Worm (Caenorhabditis elegans) whole organism, L4 larva: ENCODE results near the gene C34D1.4.

Experiments
- D1046.2 ChIP-seq: fragments of 200-800 bp; sonication (Bioruptor generic); IDR thresholded peaks from 2 replicates; pipeline ENCODE4 v1.3.6; 2022; ENCODE audit warnings: missing genetic modification characterization, missing compliant biosample characterization
- F44E2.7 ChIP-seq: fragments of 200-800 bp; sonication (Bioruptor generic); IDR thresholded peaks from 2 replicates; pipeline ENCODE4 v2.1.2; 2022; ENCODE audit warnings: missing genetic modification characterization, missing compliant biosample characterization
- F49E8.2 ChIP-seq: sonication (generic microtip); optimal IDR thresholded peaks from 2 replicates; lab custom pipeline; 2016; ENCODE audit warnings: missing compliant biosample characterization, mild to moderate bottlenecking, missing genetic modification characterization, borderline replicate concordance
- R02D3.7 ChIP-seq: fragments of 150-350 bp; sonication (generic microtip); optimal IDR thresholded peaks from 3 replicates; lab custom pipeline; 2014; ENCODE audit warnings: missing biosample characterization, missing genetic modification characterization
- T20F7.1 ChIP-seq: fragments of 200-800 bp; sonication (Bioruptor generic); optimal IDR thresholded peaks from 2 replicates; lab custom pipeline; 2018; ENCODE audit warnings: mild to moderate bottlenecking, missing genetic modification characterization, missing compliant biosample characterization
- Y105C5A.15 ChIP-seq: fragments of 200-800 bp; sonication (Bioruptor generic); IDR thresholded peaks from 2 replicates; pipeline ENCODE4 v1.3.6; 2022; ENCODE audit warnings: missing genetic modification characterization, missing compliant biosample characterization
- Y48G9A.11 ChIP-seq: fragments of 200-800 bp; sonication (Bioruptor generic); IDR thresholded peaks from 2 replicates; pipeline ENCODE4 v1.3.6; 2022; ENCODE audit warnings: missing genetic modification reagents, missing genetic modification characterization, missing compliant biosample characterization
- Y5F2A.4 ChIP-seq: fragments of 200-800 bp; sonication (Bioruptor generic); optimal IDR thresholded peaks from 2 replicates; lab custom pipeline; 2018; ENCODE audit warnings: mild to moderate bottlenecking, missing genetic modification characterization, missing compliant biosample characterization
- Y75B8A.6 ChIP-seq: fragments of 200-800 bp; sonication (Bioruptor generic); IDR thresholded peaks from 2 replicates; pipeline ENCODE4 v1.3.6; 2022; ENCODE audit warnings: missing genetic modification reagents, missing genetic modification characterization, missing compliant biosample characterization
- aly-2 ChIP-seq: sonication (generic microtip); optimal IDR thresholded peaks from 2 replicates; lab custom pipeline; 2018; ENCODE audit warnings: missing biosample characterization, missing genetic modification characterization
- ama-1 ChIP-seq: fragments of 150-350 bp; optimal IDR thresholded peaks from 2 replicates; lab custom pipeline; 2014; ENCODE audit warnings: inconsistent platforms, mixed read lengths
- arid-1 ChIP-seq: fragments of 200-800 bp; sonication (Bioruptor generic); conservative IDR thresholded peaks from 2 replicates; pipeline ENCODE4 v1.3.6; 2022; ENCODE audit warnings: missing genetic modification reagents, missing genetic modification characterization, missing compliant biosample characterization
- attf-4 ChIP-seq: sonication (generic microtip); optimal IDR thresholded peaks from 3 replicates; lab custom pipeline; 2017; ENCODE audit warnings: missing biosample characterization, missing genetic modification characterization
- ceh-82 ChIP-seq: sonication (generic microtip); optimal IDR thresholded peaks from 2 replicates; lab custom pipeline; 2017; ENCODE audit warnings: missing biosample characterization, missing genetic modification characterization
- ces-1 ChIP-seq: fragments of 150-350 bp; sonication (generic microtip); optimal IDR thresholded peaks from 4 replicates; lab custom pipeline; 2014; ENCODE audit warnings: missing biosample characterization, missing genetic modification reagents, missing genetic modification characterization
- ctbp-1 ChIP-seq: fragments of 200-800 bp; sonication (Bioruptor generic); IDR thresholded peaks from 2 replicates; pipeline ENCODE4 v1.3.6; 2022; ENCODE audit warnings: missing genetic modification reagents, missing genetic modification characterization, missing compliant biosample characterization
- daf-19 ChIP-seq: fragments of 200-800 bp; sonication (Bioruptor generic); conservative IDR thresholded peaks from 2 replicates; pipeline ENCODE4 v1.3.6; 2022; ENCODE audit warnings: missing genetic modification characterization, missing compliant biosample characterization
- dmd-8 ChIP-seq: fragments of 200-800 bp; sonication (Bioruptor generic); IDR thresholded peaks from 2 replicates; pipeline ENCODE4 v1.3.6; 2022; ENCODE audit warnings: missing genetic modification characterization, missing compliant biosample characterization
- dve-1 ChIP-seq: sonication (generic microtip); optimal IDR thresholded peaks from 2 replicates; lab custom pipeline; 2017; ENCODE audit warnings: antibody characterized with exemption, mild to moderate bottlenecking, missing genetic modification characterization, missing compliant biosample characterization; ENCODE audit not compliant: insufficient read depth
- fkh-10 ChIP-seq: fragments of 150-350 bp; optimal IDR thresholded peaks from 2 replicates; lab custom pipeline; 2014; ENCODE audit warnings: missing biosample characterization, missing genetic modification reagents, missing genetic modification characterization
- fos-1 ChIP-seq: fragments of 150-350 bp; optimal IDR thresholded peaks from 2 replicates; lab custom pipeline; 2014; ENCODE audit warnings: missing biosample characterization, missing genetic modification characterization
- gei-8 ChIP-seq: fragments of 200-800 bp; sonication (Bioruptor generic); optimal IDR thresholded peaks from 2 replicates; lab custom pipeline; 2018; ENCODE audit warnings: mild to moderate bottlenecking, missing genetic modification characterization, missing compliant biosample characterization
- hif-1 ChIP-seq, 2 experiments: sonication (generic microtip); optimal IDR thresholded peaks; 2 replicates each; lab custom pipeline; 2016 to 2017; ENCODE audit warnings: missing compliant biosample characterization in 2 of 2, missing genetic modification characterization in 2 of 2, missing genetic modification reagents in 2 of 2, missing genotype in 2 of 2, mild to moderate bottlenecking in 1 of 2
- lim-7 ChIP-seq: fragments of 200-800 bp; sonication (Bioruptor generic); IDR thresholded peaks from 2 replicates; pipeline ENCODE4 v1.3.6; 2022; ENCODE audit warnings: missing genetic modification characterization, missing compliant biosample characterization
- lin-1 ChIP-seq: fragments of 200-800 bp; sonication (Bioruptor generic); IDR thresholded peaks from 2 replicates; pipeline ENCODE4 v1.3.6; 2022; ENCODE audit warnings: missing genetic modification reagents, missing genetic modification characterization, missing compliant biosample characterization
- lin-15B ChIP-seq: fragments of 150-350 bp; sonication (generic microtip); optimal IDR thresholded peaks from 3 replicates; lab custom pipeline; 2014; ENCODE audit warnings: missing biosample characterization, missing genetic modification characterization
- lir-3 ChIP-seq: sonication (generic microtip); optimal IDR thresholded peaks from 2 replicates; lab custom pipeline; 2016; ENCODE audit warnings: mild to moderate bottlenecking, missing genetic modification characterization, missing compliant biosample characterization
- madf-9 ChIP-seq: fragments of 200-800 bp; sonication (Bioruptor generic); conservative IDR thresholded peaks from 2 replicates; pipeline ENCODE4 v1.3.6; 2022; ENCODE audit warnings: missing genetic modification reagents, missing genetic modification characterization, missing compliant biosample characterization
- mdt-29 ChIP-seq: fragments of 200-800 bp; sonication (Bioruptor generic); IDR thresholded peaks from 2 replicates; pipeline ENCODE4 v1.3.6; 2022; ENCODE audit warnings: missing genetic modification reagents, missing genetic modification characterization, missing compliant biosample characterization
- mes-2 ChIP-seq: sonication (generic microtip); optimal IDR thresholded peaks from 2 replicates; lab custom pipeline; 2016; ENCODE audit warnings: missing genotype, mild to moderate bottlenecking, missing genetic modification characterization, missing compliant biosample characterization; ENCODE audit not compliant: poor library complexity, severe bottlenecking
- mxl-3 ChIP-seq: fragments of 200-800 bp; sonication (Bioruptor generic); optimal IDR thresholded peaks from 2 replicates; lab custom pipeline; 2018; ENCODE audit warnings: mild to moderate bottlenecking, missing genetic modification characterization, missing compliant biosample characterization
- nhr-11 ChIP-seq: fragments of 150-350 bp; optimal IDR thresholded peaks from 2 replicates; lab custom pipeline; 2014; ENCODE audit warnings: missing biosample characterization, missing genetic modification characterization
- nhr-25 ChIP-seq: sonication (generic microtip); optimal IDR thresholded peaks from 2 replicates; lab custom pipeline; 2017; ENCODE audit warnings: missing genetic modification characterization, mild to moderate bottlenecking, missing compliant biosample characterization, antibody characterized with exemption, moderate library complexity, borderline replicate concordance; ENCODE audit not compliant: insufficient read depth
- nhr-42 ChIP-seq: fragments of 200-800 bp; sonication (Bioruptor generic); IDR thresholded peaks from 2 replicates; pipeline ENCODE4 v1.3.6; 2022; ENCODE audit warnings: missing genetic modification characterization, missing compliant biosample characterization
- nhr-6 ChIP-seq: fragments of 150-350 bp; optimal IDR thresholded peaks from 2 replicates; lab custom pipeline; 2014; ENCODE audit warnings: missing biosample characterization, missing genetic modification characterization
- pha-4 ChIP-seq, 2 experiments: fragments of 150-350 bp in 1 of 2; fragments of 200-800 bp in 1 of 2; sonication (Bioruptor generic) in 1 of 2; IDR thresholded peaks in 1 of 2; optimal IDR thresholded peaks in 1 of 2; 2 replicates each; pipeline versions ENCODE4 v1.3.6 to Lab custom; 2014 to 2022; ENCODE audit warnings: missing genetic modification characterization in 2 of 2, missing genetic modification reagents in 2 of 2, missing biosample characterization in 1 of 2, missing compliant biosample characterization in 1 of 2
- rbr-2 ChIP-seq: sonication (generic microtip); optimal IDR thresholded peaks from 2 replicates; lab custom pipeline; 2016; ENCODE audit warnings: missing genotype, missing genetic modification characterization, missing compliant biosample characterization
- saeg-2 ChIP-seq: fragments of 200-800 bp; sonication (Bioruptor generic); IDR thresholded peaks from 2 replicates; pipeline ENCODE4 v1.3.6; 2022; ENCODE audit warnings: missing genetic modification reagents, missing genetic modification characterization, missing compliant biosample characterization
- sdz-12 ChIP-seq: fragments of 200-800 bp; sonication (Bioruptor generic); optimal IDR thresholded peaks from 2 replicates; lab custom pipeline; 2018; ENCODE audit warnings: mild to moderate bottlenecking, missing genetic modification characterization, missing compliant biosample characterization
- snpc-1.2 ChIP-seq: fragments of 200-800 bp; sonication (Bioruptor generic); IDR thresholded peaks from 2 replicates; pipeline ENCODE4 v1.3.6; 2022; ENCODE audit warnings: missing genetic modification reagents, missing genetic modification characterization, missing compliant biosample characterization
- snpc-4 ChIP-seq: fragments of 150-350 bp; optimal IDR thresholded peaks from 2 replicates; lab custom pipeline; 2014; ENCODE audit warnings: missing biosample characterization, missing genetic modification characterization
- spr-3 ChIP-seq: fragments of 200-800 bp; sonication (Bioruptor generic); optimal IDR thresholded peaks from 2 replicates; lab custom pipeline; 2018; ENCODE audit warnings: mild to moderate bottlenecking, missing genetic modification characterization, missing compliant biosample characterization
- tra-1 ChIP-seq: fragments of 200-800 bp; sonication (Bioruptor generic); IDR thresholded peaks from 2 replicates; pipeline ENCODE4 v1.3.6; 2022; ENCODE audit warnings: missing genetic modification reagents, missing genetic modification characterization, missing compliant biosample characterization
- unc-130 ChIP-seq: sonication (generic microtip); optimal IDR thresholded peaks from 2 replicates; lab custom pipeline; 2016; ENCODE audit warnings: missing genetic modification reagents, missing genetic modification characterization, missing compliant biosample characterization
- unc-62 ChIP-seq, 3 experiments: fragments of 150-350 bp in 1 of 3; sonication (generic microtip); optimal IDR thresholded peaks in 2 of 3; peaks in 1 of 3; 1 replicate in 1 of 3; 2 replicates in 2 of 3; lab custom pipeline; 2014 to 2017; ENCODE audit warnings: missing biosample characterization in 3 of 3, missing genetic modification characterization in 3 of 3, missing genetic modification reagents in 3 of 3, missing genotype in 1 of 3
- zag-1 ChIP-seq: fragments of 150-350 bp; optimal IDR thresholded peaks from 2 replicates; lab custom pipeline; 2014; ENCODE audit warnings: missing biosample characterization, missing genetic modification characterization
- zfp-2 ChIP-seq: sonication (generic microtip); optimal IDR thresholded peaks from 2 replicates; lab custom pipeline; 2016; ENCODE audit warnings: mild to moderate bottlenecking, missing genetic modification characterization, missing compliant biosample characterization
- zip-2 ChIP-seq: fragments of 150-350 bp; optimal IDR thresholded peaks from 2 replicates; lab custom pipeline; 2014; ENCODE audit warnings: missing biosample characterization, missing genetic modification characterization
- ztf-11 ChIP-seq: fragments of 150-350 bp; optimal IDR thresholded peaks from 2 replicates; lab custom pipeline; 2014; ENCODE audit warnings: missing biosample characterization, missing genetic modification characterization
- ztf-7 ChIP-seq: fragments of 150-350 bp; optimal IDR thresholded peaks from 2 replicates; lab custom pipeline; 2014; ENCODE audit warnings: missing biosample characterization, missing genetic modification characterization

The C34D1.4 gene

DNA sequence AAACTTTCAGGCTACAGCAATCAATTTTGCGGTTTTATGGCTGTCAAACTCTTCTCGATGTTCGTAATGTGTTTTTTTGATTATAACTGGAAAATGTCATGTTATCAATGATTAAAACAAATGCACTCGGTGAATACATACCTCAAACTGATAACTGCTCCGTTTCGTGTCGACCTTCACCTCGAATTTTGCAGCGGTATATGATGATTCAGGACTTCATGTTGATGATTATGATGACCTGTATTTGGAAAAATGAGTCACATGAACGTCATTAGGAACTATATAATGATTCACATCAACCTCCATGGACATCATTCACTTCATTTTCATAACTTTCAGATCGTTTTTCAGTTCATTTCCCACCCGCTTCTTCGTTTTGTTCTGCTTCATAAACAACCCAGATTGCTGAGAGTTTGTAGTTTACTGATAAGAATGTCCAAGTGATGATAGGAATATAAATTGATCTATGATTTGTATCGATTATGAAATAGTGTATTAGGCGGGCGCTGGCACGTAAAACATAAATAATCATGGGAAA is 3.7 kb upstream of the C34D1.4 start (continued):
- no peak for TF ChIP-seq mxl-3 (GFP tag; lab: Kevin White, UChicago)
- no peak for TF ChIP-seq ama-1 (lab: Kevin White, UChicago)
- peak in 1 of 2 experiments; percentile 72 for TF ChIP-seq hif-1 (tag; optimal IDR thresholded peaks at IDR 0.05; lab: Kevin White, UChicago)
- TF ChIP-seq mdt-29 (GFP tag; lab: Robert Waterston, UW), result no peak
- TF ChIP-seq unc-130, result no peak
- TF ChIP-seq nhr-25 (tag; lab: Kevin White, UChicago), result no peak
- no peak for TF ChIP-seq rbr-2 (tag; lab: Kevin White, UChicago)
- no peak for TF ChIP-seq T20F7.1 (GFP tag; lab: Kevin White, UChicago)
- no peak for TF ChIP-seq ces-1 (GFP tag; lab: Kevin White, UChicago)
- no peak for TF ChIP-seq R02D3.7 (tag; lab: Kevin White, UChicago)
- TF ChIP-seq zip-2, result no peak
- TF ChIP-seq zfp-2 (tag; lab: Kevin White, UChicago), result no peak
- TF ChIP-seq F44E2.7 (GFP tag; lab: Robert Waterston, UW), result no peak
- no peak for TF ChIP-seq fkh-10 (GFP tag; lab: Kevin White, UChicago)
- TF ChIP-seq nhr-11 (tag; lab: Kevin White, UChicago), result no peak
- TF ChIP-seq gei-8 (GFP tag; lab: Kevin White, UChicago), result no peak
- no peak for TF ChIP-seq daf-19 (GFP tag; lab: Robert Waterston, UW)
- TF ChIP-seq saeg-2 (GFP tag; lab: Robert Waterston, UW), result no peak
- peak; percentile 86 for TF ChIP-seq nhr-6
- TF ChIP-seq aly-2 (tag; lab: Kevin White, UChicago), result no peak
- TF ChIP-seq F49E8.2 (tag; lab: Kevin White, UChicago), result no peak
- no peak for TF ChIP-seq ctbp-1 (GFP tag; lab: Robert Waterston, UW)
- TF ChIP-seq tra-1, result 0 out of 2 replicates have a peak, but pooled peaks have one; percentile 45
- no peak for TF ChIP-seq Y48G9A.11 (GFP tag; lab: Robert Waterston, UW)
- 0 out of 2 replicates have a peak, but pooled peaks have one; percentile 24 for TF ChIP-seq nhr-42 (GFP tag; lab: Robert Waterston, UW)
- TF ChIP-seq snpc-1.2, result no peak
- peak in 1 of 2 experiments; percentile 74 for TF ChIP-seq unc-62 (GFP tag; optimal IDR thresholded peaks at IDR 0.05 in 1 of 2; lab: Kevin White, UChicago)
- TF ChIP-seq unc-62 (tag; optimal IDR thresholded peaks at IDR 0.05; lab: Kevin White, UChicago), result no peak
- TF ChIP-seq Y105C5A.15 (GFP tag; lab: Robert Waterston, UW), result no peak
- no peak for TF ChIP-seq sdz-12 (GFP tag; lab: Kevin White, UChicago)
- no peak for TF ChIP-seq ztf-7 (tag; lab: Kevin White, UChicago)
- TF ChIP-seq lim-7 (GFP tag; lab: Robert Waterston, UW), result no peak
- no peak for TF ChIP-seq zag-1 (tag; lab: Kevin White, UChicago)
- TF ChIP-seq Y5F2A.4 (GFP tag; lab: Kevin White, UChicago), result no peak
- TF ChIP-seq Y75B8A.6 (GFP tag; lab: Robert Waterston, UW), result no peak
- TF ChIP-seq spr-3 (GFP tag; lab: Kevin White, UChicago), result no peak
- TF ChIP-seq ztf-11 (tag; lab: Kevin White, UChicago), result no peak
- TF ChIP-seq fos-1, result no peak
- TF ChIP-seq lin-1 (GFP tag; lab: Robert Waterston, UW), result no peak; the same call in 1 of the 2 replicates
- no peak for TF ChIP-seq dmd-8 (GFP tag; lab: Robert Waterston, UW)
- TF ChIP-seq pha-4 (GFP tag; IDR thresholded peaks at IDR 0.05; lab: Robert Waterston, UW), result no peak
- no peak for TF ChIP-seq pha-4 (tag; optimal IDR thresholded peaks at IDR 0.05; lab: Kevin White, UChicago)
- no peak for TF ChIP-seq snpc-4 (tag; lab: Kevin White, UChicago)
- TF ChIP-seq attf-4 (tag; lab: Kevin White, UChicago), result no peak
- no peak for TF ChIP-seq D1046.2 (GFP tag; lab: Robert Waterston, UW)
- TF ChIP-seq ceh-82 (tag; lab: Kevin White, UChicago), result no peak
- no peak for TF ChIP-seq arid-1 (GFP tag; lab: Robert Waterston, UW)
- TF ChIP-seq lin-15B (tag; lab: Kevin White, UChicago), result no peak
- TF ChIP-seq madf-9 (GFP tag; lab: Robert Waterston, UW), result no peak
- TF ChIP-seq lir-3 (tag; lab: Kevin White, UChicago), result no peak
- TF ChIP-seq mes-2 (tag; lab: Kevin White, UChicago), result no peak
- TF ChIP-seq dve-1, result peak; percentile 47
